Worm (Caenorhabditis elegans) whole organism, mixed stage, embryonic: Measurements from ENCODE around the gene act-2.

ENCODE experiments used
- mep-1 ChIP-seq: fragments of 150-350 bp; optimal IDR thresholded peaks from 2 replicates; lab custom pipeline; 2017; ENCODE audit warnings: missing biosample characterization, missing genetic modification reagents, missing genetic modification characterization, inconsistent platforms
- nhr-28 ChIP-seq: fragments of 150-350 bp; optimal IDR thresholded peaks from 2 replicates; lab custom pipeline; 2014; ENCODE audit warnings: missing biosample characterization, missing genetic modification characterization
- pha-4 ChIP-seq: fragments of 150-350 bp; optimal IDR thresholded peaks from 2 replicates; lab custom pipeline; 2018; ENCODE audit warnings: missing biosample characterization, missing genetic modification reagents, missing genetic modification characterization
- unc-39 ChIP-seq: fragments of 150-350 bp; optimal IDR thresholded peaks from 2 replicates; lab custom pipeline; 2014; ENCODE audit warnings: missing biosample characterization, missing genetic modification characterization
- unc-62 ChIP-seq: fragments of 150-350 bp; optimal IDR thresholded peaks from 2 replicates; lab custom pipeline; 2014; ENCODE audit warnings: missing biosample characterization, missing genetic modification reagents, missing genetic modification characterization

ce11 chrV:11048678-11049077 is 29.3 kb downstream of the act-2 start, which contains the start of gene srh-74:
- TF ChIP-seq nhr-28 (tag; lab: Kevin White, UChicago) = no peak
- no peak for TF ChIP-seq mep-1 (tag; lab: Kevin White, UChicago)
- no peak for TF ChIP-seq unc-62
- no peak for TF ChIP-seq pha-4 (tag; lab: Kevin White, UChicago)
- no peak for TF ChIP-seq unc-39 (tag; lab: Kevin White, UChicago)
